Comparison of ENCODE assay signal across 6 worm cellular contexts in genomic region chrX:2604358-2605016, ce11.
A peak's percentile ranks its signal among the peaks of the same experiment; 100 is the strongest.
TF ChIP-seq lines count a peak whose summit lies in the region.

No protein-coding gene starts in this region.

TF ChIP-seq in whole organism, L1 larva, 84 proteins besides CTCF, POLR2A, EP300 and RAD21 (continues in another document):
- TF ChIP-seq nhr-47 (tag; optimal IDR thresholded peaks at IDR 0.05; lab: Kevin White, UChicago): peak; percentile 55
- peak; percentile 53 for TF ChIP-seq nhr-71 (tag; optimal IDR thresholded peaks at IDR 0.05; lab: Kevin White, UChicago)
- peak; percentile 71 for TF ChIP-seq pax-3 (tag; optimal IDR thresholded peaks at IDR 0.05; lab: Kevin White, UChicago)
- TF ChIP-seq unc-30 (tag; optimal IDR thresholded peaks at IDR 0.05; lab: Kevin White, UChicago): peak; percentile 85
- TF ChIP-seq nhr-11 (tag; optimal IDR thresholded peaks at IDR 0.05; lab: Kevin White, UChicago): peak; percentile 31
- 0 out of 2 replicates have a peak, but pooled peaks have one; percentile 13 for TF ChIP-seq ceh-88 (GFP tag; IDR thresholded peaks at IDR 0.05; lab: Robert Waterston, UW)
- peak; percentile 64 for TF ChIP-seq sox-4 (tag; optimal IDR thresholded peaks at IDR 0.05; lab: Kevin White, UChicago)
- peak; percentile 65 for TF ChIP-seq lin-14 (GFP tag; optimal IDR thresholded peaks at IDR 0.05; lab: Kevin White, UChicago)
- TF ChIP-seq fkh-8 (tag; optimal IDR thresholded peaks at IDR 0.05; lab: Kevin White, UChicago): peak; percentile 10
- no peak for TF ChIP-seq mep-1 (tag; optimal IDR thresholded peaks at IDR 0.05; lab: Kevin White, UChicago)
- TF ChIP-seq fkh-10 (GFP tag; optimal IDR thresholded peaks at IDR 0.05; lab: Kevin White, UChicago): peak; percentile 25
- peak; percentile 51 for TF ChIP-seq nhr-20 (tag; optimal IDR thresholded peaks at IDR 0.05; lab: Kevin White, UChicago)
- no peak for TF ChIP-seq C04F5.9 (tag; optimal IDR thresholded peaks at IDR 0.05; lab: Kevin White, UChicago)
- TF ChIP-seq jun-1 (tag; optimal IDR thresholded peaks at IDR 0.05; lab: Kevin White, UChicago): no peak
- TF ChIP-seq swsn-7 (tag; optimal IDR thresholded peaks at IDR 0.05; lab: Kevin White, UChicago): peak; percentile 15

TF ChIP-seq in whole organism, L2 larva, 48 proteins besides CTCF, POLR2A, EP300 and RAD21 (continues in another document):
- peak; percentile 54 for TF ChIP-seq sma-9 (GFP tag; optimal IDR thresholded peaks at IDR 0.05; lab: Kevin White, UChicago)
- no peak for TF ChIP-seq sma-9 (tag; optimal IDR thresholded peaks at IDR 0.05; lab: Kevin White, UChicago)
- TF ChIP-seq skn-1 (tag; optimal IDR thresholded peaks at IDR 0.05; lab: Kevin White, UChicago): no peak
- TF ChIP-seq crh-2 (tag; optimal IDR thresholded peaks at IDR 0.05; lab: Kevin White, UChicago): no peak
- peak; percentile 55 for TF ChIP-seq mab-5 (tag; optimal IDR thresholded peaks at IDR 0.05; lab: Kevin White, UChicago)
- TF ChIP-seq nhr-129 (tag; optimal IDR thresholded peaks at IDR 0.05; lab: Kevin White, UChicago): no peak
- no peak for TF ChIP-seq nhr-6 (tag; optimal IDR thresholded peaks at IDR 0.05; lab: Kevin White, UChicago)
- TF ChIP-seq ztf-11 (tag; optimal IDR thresholded peaks at IDR 0.05; lab: Kevin White, UChicago): no peak
- TF ChIP-seq unc-55 (GFP tag; optimal IDR thresholded peaks at IDR 0.05; lab: Kevin White, UChicago): peak; percentile 90
- no peak for TF ChIP-seq nhr-237 (tag; optimal IDR thresholded peaks at IDR 0.05; lab: Kevin White, UChicago)
- no peak for TF ChIP-seq ztf-1 (GFP tag; conservative IDR thresholded peaks at IDR 0.05; lab: Robert Waterston, UW)
- TF ChIP-seq aly-2 (tag; optimal IDR thresholded peaks at IDR 0.05; lab: Kevin White, UChicago): no peak
- TF ChIP-seq nhr-10 (tag; optimal IDR thresholded peaks at IDR 0.05; lab: Kevin White, UChicago): no peak
- no peak for TF ChIP-seq mbf-1 (tag; optimal IDR thresholded peaks at IDR 0.05; lab: Kevin White, UChicago)
- TF ChIP-seq lsy-2 (tag; optimal IDR thresholded peaks at IDR 0.05; lab: Kevin White, UChicago): peak in 1 of 2 experiments; percentile 46
- TF ChIP-seq ceh-16 (tag; optimal IDR thresholded peaks at IDR 0.05; lab: Kevin White, UChicago): no peak

TF ChIP-seq in whole organism, L3 larva, 47 proteins besides CTCF, POLR2A, EP300 and RAD21:
- TF ChIP-seq nhr-11 (tag; optimal IDR thresholded peaks at IDR 0.05; lab: Kevin White, UChicago) (no peak), fkh-10 (GFP tag; optimal IDR thresholded peaks at IDR 0.05; lab: Kevin White, UChicago) (peak; percentile 59), ceh-9 (tag; optimal IDR thresholded peaks at IDR 0.05; lab: Kevin White, UChicago) (no peak), lin-39 (tag; optimal IDR thresholded peaks at IDR 0.05; lab: Kevin White, UChicago) (peak; percentile 33), nfya-1 (tag; optimal IDR thresholded peaks at IDR 0.05; lab: Kevin White, UChicago; ENCODE audit: insufficient read depth) (peak; percentile 31), nhr-77 (tag; optimal IDR thresholded peaks at IDR 0.05; lab: Kevin White, UChicago) (no peak), zag-1 (tag; optimal IDR thresholded peaks at IDR 0.05; lab: Kevin White, UChicago) (no peak), egl-5 (tag; optimal IDR thresholded peaks at IDR 0.05; lab: Kevin White, UChicago) (no peak)
TF ChIP-seq in whole organism, L3 larva: peak in this region for 3.

TF ChIP-seq in whole organism, L4 larva, 104 proteins besides CTCF, POLR2A, EP300 and RAD21:
- peak; percentile 95 for TF ChIP-seq aha-1 (tag; lab: Kevin White, UChicago)
- TF ChIP-seq dve-1 (tag; optimal IDR thresholded peaks at IDR 0.05; lab: Kevin White, UChicago; ENCODE audit: insufficient read depth): peak; percentile 36
- peak; percentile 23 for TF ChIP-seq fkh-10 (GFP tag; optimal IDR thresholded peaks at IDR 0.05; lab: Kevin White, UChicago)
- TF ChIP-seq lsy-2 (tag; optimal IDR thresholded peaks at IDR 0.05; lab: Kevin White, UChicago): peak in 1 of 2 experiments; percentile 4
- no peak for TF ChIP-seq T20F7.1 (GFP tag; optimal IDR thresholded peaks at IDR 0.05; lab: Kevin White, UChicago)
- TF ChIP-seq unc-62 (GFP tag; optimal IDR thresholded peaks at IDR 0.05 in 1 of 2; lab: Kevin White, UChicago): peak in 1 of 2 experiments; percentile 13
- no peak for TF ChIP-seq unc-62 (tag; optimal IDR thresholded peaks at IDR 0.05; lab: Kevin White, UChicago)
TF ChIP-seq in whole organism, L4 larva: peak in this region for 5.

TF ChIP-seq in whole organism, mixed stage, embryonic, 35 proteins besides CTCF, POLR2A, EP300 and RAD21:
- no peak for TF ChIP-seq nhr-2 (tag; optimal IDR thresholded peaks at IDR 0.05; lab: Kevin White, UChicago)
- peak; percentile 40 for TF ChIP-seq ces-1 (GFP tag; optimal IDR thresholded peaks at IDR 0.05; lab: Kevin White, UChicago)

TF ChIP-seq in whole organism, young adult, 124 proteins besides CTCF, POLR2A, EP300 and RAD21:
- TF ChIP-seq K12H6.12 (tag; optimal IDR thresholded peaks at IDR 0.05; lab: Kevin White, UChicago): peak; percentile 27
- TF ChIP-seq somi-1 (GFP tag; optimal IDR thresholded peaks at IDR 0.05; lab: Kevin White, UChicago): no peak
